Fruit fly (Drosophila melanogaster): ENCODE results near the gene CG43389.

Gene CG43389

dm6 chr3L:3247130-3248065 lies at the start of gene CG43389:
Gene CG43389 (plus strand): TSS chr3L:3248015.
- TF ChIP-seq Dif (GFP tag; optimal IDR thresholded peaks at IDR 0.05; ENCODE audit: partially characterized antibody) (peak; percentile 38), dmrt93B (GFP tag; optimal IDR thresholded peaks at IDR 0.05) (peak; percentile 98), GATAd (GFP tag; optimal IDR thresholded peaks at IDR 0.05) (peak; percentile 97), br (GFP tag; optimal IDR thresholded peaks at IDR 0.05) (peak; percentile 99), foxo (GFP tag; optimal IDR thresholded peaks at IDR 0.05) (peak; percentile 87 to 99), pan (optimal IDR thresholded peaks at IDR 0.05) (no peak), HLH106 (tag; optimal IDR thresholded peaks at IDR 0.05) (peak; percentile 99), jim (GFP tag; optimal IDR thresholded peaks at IDR 0.05) (peak; percentile 52), Sp1 (GFP tag; optimal IDR thresholded peaks at IDR 0.05) (peak; percentile 100), CG32264 (GFP tag; optimal IDR thresholded peaks at IDR 0.05) (peak; percentile 96), Myc (optimal IDR thresholded peaks at IDR 0.05) (no peak), Abd-B (GFP tag; optimal IDR thresholded peaks at IDR 0.05) (no peak), sage (GFP tag; optimal IDR thresholded peaks at IDR 0.05) (peak; percentile 97), N (GFP tag; optimal IDR thresholded peaks at IDR 0.05) (no peak), dl (GFP tag; optimal IDR thresholded peaks at IDR 0.05; ENCODE audit: insufficient read depth in 1 of 2, partially characterized antibody in 2 of 2) (no peak), CG9705 (GFP tag; optimal IDR thresholded peaks at IDR 0.05) (peak; percentile 75), OdsH (GFP tag; optimal IDR thresholded peaks at IDR 0.05) (peak; percentile 99), dsf (GFP tag; optimal IDR thresholded peaks at IDR 0.05; ENCODE audit: borderline replicate concordance) (peak; percentile 96), lola (GFP tag; optimal IDR thresholded peaks at IDR 0.05) (no peak), Rel (GFP tag; optimal IDR thresholded peaks at IDR 0.05) (peak; percentile 98), Rel (tag; optimal IDR thresholded peaks at IDR 0.05) (peak; percentile 78), CrebA (GFP tag; optimal IDR thresholded peaks at IDR 0.05; ENCODE audit: borderline replicate concordance) (peak; percentile 94), Hr78 (GFP tag; optimal IDR thresholded peaks at IDR 0.05) (no peak), Hnf4 (GFP tag; optimal IDR thresholded peaks at IDR 0.05) (peak; percentile 99), Jra (GFP tag; optimal IDR thresholded peaks at IDR 0.05) (peak; percentile 97), Hr83 (GFP tag; optimal IDR thresholded peaks at IDR 0.05; ENCODE audit: poor library complexity, severe bottlenecking) (no peak), brk (GFP tag; optimal IDR thresholded peaks at IDR 0.05) (peak; percentile 98), psq (GFP tag; optimal IDR thresholded peaks at IDR 0.05) (peak; percentile 99), sv (GFP tag; optimal IDR thresholded peaks at IDR 0.05) (no peak), h (GFP tag; optimal IDR thresholded peaks at IDR 0.05) (peak; percentile 99), ey (GFP tag; optimal IDR thresholded peaks at IDR 0.05) (peak; percentile 99), Vsx2 (GFP tag; optimal IDR thresholded peaks at IDR 0.05; ENCODE audit: partially characterized antibody) (no peak), fru (GFP tag; optimal IDR thresholded peaks at IDR 0.05) (peak; percentile 97), Dfd (GFP tag; optimal IDR thresholded peaks at IDR 0.05) (peak; percentile 80), woc (GFP tag; optimal IDR thresholded peaks at IDR 0.05) (peak; percentile 91), rgr (GFP tag; optimal IDR thresholded peaks at IDR 0.05) (peak; percentile 100), tai (GFP tag; optimal IDR thresholded peaks at IDR 0.05) (peak; percentile 97), Mio (GFP tag; optimal IDR thresholded peaks at IDR 0.05) (peak; percentile 89)
